Fruit fly (Drosophila melanogaster) whole organism, prepupa: ENCODE measurements around the gene CG12640.
A peak's percentile ranks its signal among the peaks of the same experiment; 100 is the strongest.

Experiments used
- Blimp-1 ChIP-seq: fragments of 200-800 bp; sonication (Bioruptor generic); optimal IDR thresholded peaks from 3 replicates; lab custom pipeline; 2017; ENCODE audit warnings: missing biosample characterization, missing genetic modification characterization, mild to moderate bottlenecking, moderate library complexity, missing genetic modification reagents
- CG10669 ChIP-seq: fragments of 200-800 bp; sonication (Bioruptor generic); optimal IDR thresholded peaks from 3 replicates; lab custom pipeline; 2018; ENCODE audit warnings: missing biosample characterization, mild to moderate bottlenecking, missing genetic modification characterization, moderate library complexity
- CG11294 ChIP-seq: fragments of 200-800 bp; sonication (Bioruptor generic); IDR thresholded peaks from 2 replicates; pipeline ENCODE4 v1.3.6; 2022; ENCODE audit warnings: missing biosample characterization, missing genetic modification characterization
- CG11902 ChIP-seq: fragments of 200-800 bp; sonication (Bioruptor generic); optimal IDR thresholded peaks from 3 replicates; lab custom pipeline; 2016; ENCODE audit warnings: missing biosample characterization, missing genetic modification characterization
- CG16779 ChIP-seq: fragments of 200-800 bp; sonication (Bioruptor generic); optimal IDR thresholded peaks from 3 replicates; lab custom pipeline; 2017; ENCODE audit warnings: missing biosample characterization, mild to moderate bottlenecking, missing genetic modification characterization
- CG3032 ChIP-seq: fragments of 200-800 bp; optimal IDR thresholded peaks from 2 replicates; lab custom pipeline; 2019; ENCODE audit warnings: missing biosample characterization, mild to moderate bottlenecking, missing genetic modification characterization, moderate library complexity
- CG34406 ChIP-seq: fragments of 200-800 bp; sonication (Bioruptor generic); optimal IDR thresholded peaks from 3 replicates; lab custom pipeline; 2016; ENCODE audit warnings: missing biosample characterization, missing genetic modification characterization
- CG3919 ChIP-seq: fragments of 200-800 bp; sonication (Bioruptor generic); optimal IDR thresholded peaks from 3 replicates; lab custom pipeline; 2016; ENCODE audit warnings: missing biosample characterization, missing genetic modification characterization
- CG6163 ChIP-seq: fragments of 200-800 bp; sonication (Bioruptor generic); IDR thresholded peaks from 3 replicates; pipeline ENCODE4 v1.3.6; 2022; ENCODE audit warnings: missing biosample characterization, missing genetic modification characterization
- CG6276 ChIP-seq: fragments of 200-800 bp; sonication (Bioruptor generic); optimal IDR thresholded peaks from 2 replicates; lab custom pipeline; 2017; ENCODE audit warnings: missing biosample characterization, mild to moderate bottlenecking, missing genetic modification characterization
- CG6792 ChIP-seq: fragments of 200-800 bp; sonication (Bioruptor generic); optimal IDR thresholded peaks from 3 replicates; lab custom pipeline; 2016; ENCODE audit warnings: missing biosample characterization, missing genetic modification characterization
- CG6854 ChIP-seq: fragments of 200-800 bp; sonication (Bioruptor generic); optimal IDR thresholded peaks from 2 replicates; lab custom pipeline; 2017; ENCODE audit warnings: missing biosample characterization, mild to moderate bottlenecking, missing genetic modification characterization
- CG7368 ChIP-seq: fragments of 200-800 bp; sonication (Bioruptor generic); optimal IDR thresholded peaks from 3 replicates; lab custom pipeline; 2016; ENCODE audit warnings: missing biosample characterization, missing genetic modification characterization
- CG8319 ChIP-seq: fragments of 200-800 bp; sonication (Bioruptor generic); optimal IDR thresholded peaks from 3 replicates; lab custom pipeline; 2016; ENCODE audit warnings: missing biosample characterization, missing genetic modification characterization
- CG9139 ChIP-seq: fragments of 200-800 bp; sonication (Bioruptor generic); optimal IDR thresholded peaks from 3 replicates; lab custom pipeline; 2017; ENCODE audit warnings: missing biosample characterization, mild to moderate bottlenecking, missing genetic modification characterization
- Eip93F ChIP-seq: fragments of 200-800 bp; sonication (Bioruptor generic); optimal IDR thresholded peaks from 2 replicates; lab custom pipeline; 2016; ENCODE audit warnings: missing biosample characterization, mild to moderate bottlenecking, missing genetic modification characterization
- Ets21C ChIP-seq: fragments of 200-800 bp; sonication (Bioruptor generic); optimal IDR thresholded peaks from 3 replicates; lab custom pipeline; 2016; ENCODE audit warnings: missing biosample characterization, missing genetic modification characterization
- Ets96B ChIP-seq: fragments of 200-800 bp; optimal IDR thresholded peaks from 2 replicates; lab custom pipeline; 2019; ENCODE audit warnings: missing biosample characterization, mild to moderate bottlenecking, missing genetic modification characterization, moderate library complexity
- Hr38 ChIP-seq: sonication (Bioruptor generic); optimal IDR thresholded peaks from 2 replicates; lab custom pipeline; 2016; ENCODE audit warnings: missing biosample characterization, missing genetic modification characterization
- Hr39 ChIP-seq: fragments of 200-800 bp; sonication (Bioruptor generic); optimal IDR thresholded peaks from 2 replicates; lab custom pipeline; 2016; ENCODE audit warnings: missing biosample characterization, missing genetic modification characterization
- Lpt ChIP-seq: fragments of 200-800 bp; sonication (Bioruptor generic); optimal IDR thresholded peaks from 3 replicates; lab custom pipeline; 2016; ENCODE audit warnings: missing biosample characterization, missing genetic modification characterization
- Met ChIP-seq: fragments of 200-800 bp; sonication (Bioruptor generic); optimal IDR thresholded peaks from 3 replicates; lab custom pipeline; 2016; ENCODE audit warnings: missing biosample characterization, missing genetic modification characterization
- OdsH ChIP-seq: fragments of 200-800 bp; sonication (Bioruptor generic); optimal IDR thresholded peaks from 3 replicates; lab custom pipeline; 2016; ENCODE audit warnings: missing biosample characterization, missing genetic modification characterization
- Smox ChIP-seq: fragments of 200-800 bp; sonication (Bioruptor generic); optimal IDR thresholded peaks from 3 replicates; lab custom pipeline; 2016; ENCODE audit warnings: missing biosample characterization, missing genetic modification characterization
- Sox102F ChIP-seq: fragments of 200-800 bp; sonication (Bioruptor generic); optimal IDR thresholded peaks from 2 replicates; lab custom pipeline; 2016; ENCODE audit warnings: missing biosample characterization, mild to moderate bottlenecking, missing genetic modification characterization
- Sox14 ChIP-seq: fragments of 200-800 bp; sonication (Bioruptor generic); optimal IDR thresholded peaks from 3 replicates; lab custom pipeline; 2016; ENCODE audit warnings: missing biosample characterization, missing genetic modification characterization
- Sox15 ChIP-seq: fragments of 200-800 bp; sonication (Bioruptor generic); optimal IDR thresholded peaks from 3 replicates; lab custom pipeline; 2016; ENCODE audit warnings: missing biosample characterization, missing genetic modification characterization
- achi ChIP-seq: fragments of 200-800 bp; sonication (Bioruptor generic); optimal IDR thresholded peaks from 3 replicates; lab custom pipeline; 2016; ENCODE audit warnings: missing biosample characterization, missing genetic modification characterization
- acj6 ChIP-seq: fragments of 200-800 bp; sonication (Bioruptor generic); optimal IDR thresholded peaks from 3 replicates; lab custom pipeline; 2016; ENCODE audit warnings: missing biosample characterization, missing genetic modification characterization
- dac ChIP-seq: fragments of 200-800 bp; sonication (Bioruptor generic); optimal IDR thresholded peaks from 2 replicates; lab custom pipeline; 2017; ENCODE audit warnings: missing biosample characterization, mild to moderate bottlenecking, missing genetic modification characterization
- dsx ChIP-seq: fragments of 200-800 bp; optimal IDR thresholded peaks from 3 replicates; lab custom pipeline; 2019; ENCODE audit warnings: missing biosample characterization, mild to moderate bottlenecking, missing genetic modification characterization, moderate library complexity; ENCODE audit not compliant: poor library complexity, severe bottlenecking
- eg ChIP-seq: fragments of 200-800 bp; sonication (Bioruptor generic); IDR thresholded peaks from 3 replicates; pipeline ENCODE4 v1.3.6; 2022; ENCODE audit warnings: missing biosample characterization, missing genetic modification characterization
- fd59A ChIP-seq: fragments of 200-800 bp; sonication (Bioruptor generic); optimal IDR thresholded peaks from 2 replicates; lab custom pipeline; 2017; ENCODE audit warnings: missing biosample characterization, mild to moderate bottlenecking, missing genetic modification characterization, missing genetic modification reagents
- fd85E ChIP-seq: fragments of 200-800 bp; sonication (Bioruptor generic); optimal IDR thresholded peaks from 3 replicates; lab custom pipeline; 2016; ENCODE audit warnings: missing biosample characterization, missing genetic modification characterization
- fkh ChIP-seq: fragments of 200-800 bp; sonication (Bioruptor generic); optimal IDR thresholded peaks from 3 replicates; lab custom pipeline; 2017; ENCODE audit warnings: missing biosample characterization, mild to moderate bottlenecking, missing genetic modification characterization, moderate library complexity
- pdm3 ChIP-seq: fragments of 200-800 bp; sonication (Bioruptor generic); optimal IDR thresholded peaks from 3 replicates; lab custom pipeline; 2016; ENCODE audit warnings: missing biosample characterization, missing genetic modification characterization
- salr ChIP-seq, 2 experiments: fragments of 200-800 bp; sonication (Bioruptor generic); optimal IDR thresholded peaks; 3 replicates each; lab custom pipeline; 2016 to 2018; ENCODE audit warnings: missing biosample characterization in 2 of 2, missing genetic modification characterization in 2 of 2, mild to moderate bottlenecking in 1 of 2
- ss ChIP-seq, 2 experiments: fragments of 200-800 bp; sonication (Bioruptor generic); optimal IDR thresholded peaks; 2 replicates in 1 of 2; 3 replicates in 1 of 2; lab custom pipeline; 2017 to 2018; ENCODE audit warnings: mild to moderate bottlenecking in 2 of 2, missing biosample characterization in 2 of 2, missing genetic modification characterization in 2 of 2, moderate library complexity in 1 of 2
- svp ChIP-seq: fragments of 200-800 bp; sonication (Bioruptor generic); peaks from one replicate; lab custom pipeline; 2016; ENCODE audit warnings: missing biosample characterization, missing genetic modification characterization
- topi ChIP-seq: fragments of 200-800 bp; sonication (Bioruptor generic); optimal IDR thresholded peaks from 3 replicates; lab custom pipeline; 2016; ENCODE audit warnings: missing biosample characterization, missing genetic modification characterization

CG12640 gene

DNA sequence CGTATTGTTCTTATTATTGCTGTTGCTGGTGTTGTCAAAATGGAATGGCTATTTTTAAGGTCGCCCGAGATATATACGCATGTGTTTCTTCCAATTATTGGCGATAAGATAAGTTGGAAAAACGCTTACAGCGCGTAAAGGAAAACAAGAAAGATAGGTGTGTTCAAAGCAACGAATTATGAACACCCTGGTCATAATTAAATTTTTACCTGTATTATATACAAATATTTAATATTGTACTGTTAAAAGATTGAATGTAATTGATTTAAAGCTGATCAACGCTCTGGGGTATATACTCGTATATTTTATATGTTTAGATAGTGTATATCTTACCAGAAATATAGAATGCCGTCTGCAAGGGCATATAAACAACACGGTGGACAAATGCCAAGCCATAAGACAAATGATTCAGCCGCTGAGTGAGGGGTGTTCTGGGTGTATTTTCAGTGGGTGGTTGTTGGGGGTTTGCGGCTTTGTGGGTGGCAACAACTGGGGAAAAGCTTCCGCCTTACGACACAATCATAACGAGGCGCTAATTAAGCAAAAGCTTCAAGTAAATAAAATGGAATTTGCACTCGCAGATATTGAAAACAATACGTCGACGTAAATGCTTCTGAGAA is 35.0 kb downstream of the CG12640 start (continued):
- TF ChIP-seq salr (GFP tag; optimal IDR thresholded peaks at IDR 0.05; lab: Kevin White, UChicago) (no peak), CG11902 (no peak), OdsH (no peak), CG10669 (GFP tag; lab: Kevin White, UChicago) (no peak), Hr39 (GFP tag; lab: Kevin White, UChicago) (peak; percentile 2), CG7368 (GFP tag; lab: Kevin White, UChicago) (no peak), Sox14 (no peak), Eip93F (no peak), fd59A (GFP tag; lab: Kevin White, UChicago) (no peak), CG6276 (no peak), CG11294 (GFP tag; lab: Robert Waterston, UW) (no peak), Lpt (no peak), acj6 (GFP tag; lab: Kevin White, UChicago) (peak; percentile 22), ss (GFP tag; optimal IDR thresholded peaks at IDR 0.05; lab: Kevin White, UChicago) (no peak), fd85E (GFP tag; lab: Kevin White, UChicago) (no peak), eg (GFP tag; lab: Robert Waterston, UW) (peak; percentile 44; the same call in 1 of the 3 replicates), Sox102F (GFP tag; lab: Kevin White, UChicago) (peak; percentile 15), CG34406 (GFP tag; lab: Kevin White, UChicago) (peak; percentile 15), Ets21C (GFP tag; lab: Kevin White, UChicago) (no peak), Sox15 (GFP tag; lab: Kevin White, UChicago) (no peak), topi (peak; percentile 35), Blimp-1 (GFP tag; lab: Kevin White, UChicago) (no peak), CG9139 (GFP tag; lab: Kevin White, UChicago) (no peak), pdm3 (no peak), Hr38 (GFP tag; lab: Kevin White, UChicago) (no peak), svp (peak; percentile 84), CG3032 (tag; lab: Kevin White, UChicago) (no peak), dac (GFP tag; lab: Kevin White, UChicago) (no peak), dsx (no peak), Ets96B (tag; lab: Kevin White, UChicago) (no peak), Met (GFP tag; lab: Kevin White, UChicago) (peak; percentile 27), CG6854 (no peak), CG16779 (tag; lab: Kevin White, UChicago) (no peak), CG6792 (peak; percentile 23), CG6163 (GFP tag; lab: Robert Waterston, UW) (0 out of 3 replicates have a peak, but pooled peaks have one; percentile 28), CG3919 (GFP tag; lab: Kevin White, UChicago) (no peak), Smox (GFP tag; lab: Kevin White, UChicago) (peak; percentile 47), fkh (GFP tag; lab: Kevin White, UChicago) (peak; percentile 5), achi (GFP tag; lab: Kevin White, UChicago) (no peak), CG8319 (GFP tag; lab: Kevin White, UChicago) (no peak)

DNA sequence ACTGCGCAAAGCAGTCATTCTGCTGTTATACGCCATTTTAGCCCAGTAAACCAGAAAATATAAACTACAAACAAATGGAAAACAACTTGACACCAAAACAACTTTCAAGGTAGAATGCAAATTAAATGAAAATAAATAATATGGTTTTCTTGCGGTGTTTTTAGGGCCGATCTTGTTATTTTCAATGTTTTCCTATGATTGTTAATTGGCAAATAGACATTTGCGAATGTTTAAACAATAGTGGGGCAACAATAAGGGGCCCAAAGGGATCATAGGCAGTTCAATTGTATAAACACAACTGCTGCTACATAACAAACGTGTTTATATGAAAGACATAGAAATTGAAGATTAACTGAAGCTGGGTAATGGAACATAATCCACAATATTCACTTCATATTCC is 35.8 kb downstream of the CG12640 start:
- no peak for TF ChIP-seq CG3919 (GFP tag; lab: Kevin White, UChicago)
- peak; percentile 19 for TF ChIP-seq fkh (GFP tag; lab: Kevin White, UChicago)
